Worm (Caenorhabditis elegans): ENCODE measurements around the gene npp-1.

- TF ChIP-seq him-1 (tag; optimal IDR thresholded peaks at IDR 0.05): no peak
- no peak for TF ChIP-seq dao-5 (tag; optimal IDR thresholded peaks at IDR 0.05)
Observed at ce11 chrIV:9873837-9874236, 15.5 kb downstream of the npp-1 start.
